Fruit fly (Drosophila melanogaster) whole organism, pupa: ENCODE data around the gene Cpr72Eb.

Experiments used
- CG8301 ChIP-seq: fragments of 200-800 bp; sonication (Bioruptor generic); optimal IDR thresholded peaks from 2 replicates; lab custom pipeline; 2018; ENCODE audit warnings: missing biosample characterization, mild to moderate bottlenecking, missing genetic modification characterization
- CG9948 ChIP-seq: fragments of 200-800 bp; sonication (Bioruptor generic); optimal IDR thresholded peaks from 2 replicates; lab custom pipeline; 2018; ENCODE audit warnings: missing biosample characterization, mild to moderate bottlenecking, missing genetic modification characterization, moderate library complexity
- EcR ChIP-seq: fragments of 200-800 bp; sonication (Bioruptor generic); optimal IDR thresholded peaks from 3 replicates; lab custom pipeline; 2019; ENCODE audit warnings: missing biosample characterization, missing genetic modification characterization, mild to moderate bottlenecking, moderate library complexity, missing genetic modification reagents
- Ets98B ChIP-seq: fragments of 200-800 bp; sonication (Bioruptor generic); IDR thresholded peaks from 2 replicates; pipeline ENCODE4 v1.3.6; 2022; ENCODE audit warnings: missing biosample characterization, missing genetic modification characterization
- Pif1A ChIP-seq: fragments of 200-800 bp; sonication (Bioruptor generic); optimal IDR thresholded peaks from 3 replicates; lab custom pipeline; 2016; ENCODE audit warnings: missing biosample characterization, missing genetic modification characterization
- rn ChIP-seq: fragments of 200-800 bp; sonication (Bioruptor generic); IDR thresholded peaks from 2 replicates; pipeline ENCODE4 v1.3.6; 2022; ENCODE audit warnings: missing biosample characterization, missing genetic modification characterization

DNA sequence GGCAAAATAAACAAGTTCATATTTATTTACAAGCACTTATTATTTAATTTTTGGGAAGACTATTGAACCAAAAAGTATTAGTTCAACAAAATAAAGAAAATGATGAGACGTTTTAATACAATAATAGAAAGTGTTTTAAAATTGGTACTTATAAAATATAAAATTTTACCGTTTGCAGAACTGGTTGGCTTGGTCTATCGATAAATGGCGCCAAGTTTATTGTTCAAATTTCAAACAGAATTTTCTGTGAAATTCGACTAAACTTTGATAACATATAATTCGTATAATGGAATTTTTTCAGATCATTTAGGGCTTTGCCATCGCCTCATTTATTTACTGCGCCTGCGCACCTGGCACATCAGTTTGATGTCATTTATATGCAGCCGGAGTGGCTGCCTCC lies 26.1 kb downstream of the Cpr72Eb start:
- no peak for TF ChIP-seq Pif1A (GFP tag; lab: Kevin White, UChicago)
- no peak for TF ChIP-seq Ets98B (GFP tag; lab: Robert Waterston, UW)
- no peak for TF ChIP-seq CG8301
- no peak for TF ChIP-seq EcR (GFP tag; lab: Kevin White, UChicago)
- no peak for TF ChIP-seq CG9948 (tag; lab: Kevin White, UChicago)
- TF ChIP-seq rn (GFP tag; lab: Robert Waterston, UW), result no peak
